Fruit fly (Drosophila melanogaster): ENCODE results near the gene AkhR.

AkhR gene

DNA sequence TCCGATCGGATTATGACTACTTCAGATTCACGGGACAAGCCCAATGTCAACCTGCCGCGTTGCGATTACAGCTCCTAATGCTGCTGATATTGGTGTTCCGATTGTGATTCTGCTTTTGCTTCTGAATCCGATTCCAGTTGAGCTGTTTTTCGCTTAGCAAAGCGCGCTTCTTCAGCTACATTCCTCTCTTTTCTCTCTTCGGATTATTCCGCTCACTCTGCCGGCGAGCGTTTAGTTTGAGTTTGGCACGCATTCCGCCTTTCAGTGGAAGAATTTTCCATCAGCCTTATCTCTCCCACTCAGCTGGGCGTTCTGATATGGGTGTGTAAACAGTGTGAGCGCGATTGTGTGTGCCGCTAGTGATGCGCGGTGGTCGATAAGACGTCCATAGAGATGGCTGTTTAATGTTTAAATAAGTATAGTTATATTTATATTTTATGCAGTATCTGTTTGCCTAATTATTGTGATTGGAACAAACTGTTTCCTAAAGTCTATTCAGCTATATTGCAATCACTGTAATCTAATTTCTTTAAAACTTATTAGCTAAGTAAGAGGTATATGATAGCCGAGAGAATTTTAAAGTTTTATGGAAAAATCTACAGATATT, 48.2 kb downstream of the AkhR start, which contains the start of gene Galt (continued):
- TF ChIP-seq Hsf (GFP tag; optimal IDR thresholded peaks at IDR 0.05) (no peak), CG11504 (tag; optimal IDR thresholded peaks at IDR 0.05) (no peak), btn (GFP tag; optimal IDR thresholded peaks at IDR 0.05) (no peak), nau (GFP tag; optimal IDR thresholded peaks at IDR 0.05) (no peak), CG12769 (tag; optimal IDR thresholded peaks at IDR 0.05) (no peak), CG2116 (GFP tag; optimal IDR thresholded peaks at IDR 0.05) (peak; percentile 33), NC2α (GFP tag; optimal IDR thresholded peaks at IDR 0.05) (no peak), Nf-YB (GFP tag; optimal IDR thresholded peaks at IDR 0.05) (peak; percentile 14), chif (GFP tag; optimal IDR thresholded peaks at IDR 0.05) (no peak), CG2120 (GFP tag; optimal IDR thresholded peaks at IDR 0.05) (peak; percentile 59), ara (GFP tag; IDR thresholded peaks at IDR 0.05) (no peak), bbx (GFP tag; IDR thresholded peaks at IDR 0.05; ENCODE audit: partially characterized antibody) (peak; percentile 47; the same call in 1 of the 2 replicates), CG9932 (GFP tag; IDR thresholded peaks at IDR 0.05) (peak; percentile 47), eyg (GFP tag; optimal IDR thresholded peaks at IDR 0.05) (no peak), psq (GFP tag; optimal IDR thresholded peaks at IDR 0.05) (peak; percentile 11), Ets65A (GFP tag) (peak; percentile 82), gsb-n (tag; optimal IDR thresholded peaks at IDR 0.05) (peak; percentile 19), CG3281 (GFP tag; optimal IDR thresholded peaks at IDR 0.05) (peak; percentile 44), CG4707 (GFP tag; optimal IDR thresholded peaks at IDR 0.05) (peak; percentile 2), Stat92E (GFP tag; optimal IDR thresholded peaks at IDR 0.05) (no peak), D19A (tag; optimal IDR thresholded peaks at IDR 0.05) (no peak), CG4282 (GFP tag; optimal IDR thresholded peaks at IDR 0.05) (no peak), CG9817 (tag; optimal IDR thresholded peaks at IDR 0.05) (peak; percentile 31), Vsx1 (GFP tag; optimal IDR thresholded peaks at IDR 0.05) (no peak), lmd (GFP tag; IDR thresholded peaks at IDR 0.05) (no peak), D (optimal IDR thresholded peaks at IDR 0.05) (no peak), D (GFP tag; optimal IDR thresholded peaks at IDR 0.05) (peak; percentile 27), Meics (GFP tag; optimal IDR thresholded peaks at IDR 0.05) (peak; percentile 26), CG8290 (GFP tag; optimal IDR thresholded peaks at IDR 0.05) (no peak), CG8290 (tag; optimal IDR thresholded peaks at IDR 0.05) (peak in 1 of 2 experiments; percentile 33), mam (GFP tag; optimal IDR thresholded peaks at IDR 0.05) (no peak), HmgD (GFP tag; optimal IDR thresholded peaks at IDR 0.05) (no peak), trem (tag; optimal IDR thresholded peaks at IDR 0.05) (peak; percentile 19), CG8478 (optimal IDR thresholded peaks at IDR 0.05) (no peak), gro (GFP tag; optimal IDR thresholded peaks at IDR 0.05) (no peak), E2f1 (GFP tag; IDR thresholded peaks at IDR 0.05) (no peak), mirr (GFP tag; optimal IDR thresholded peaks at IDR 0.05) (peak; percentile 54), onecut (GFP tag; IDR thresholded peaks at IDR 0.05) (peak; percentile 28), Scr (GFP tag; IDR thresholded peaks at IDR 0.05; ENCODE audit: partially characterized antibody) (peak; percentile 77), chinmo (GFP tag; IDR thresholded peaks at IDR 0.05; ENCODE audit: partially characterized antibody) (peak; percentile 90; the same call in 3 of the 4 replicates), CG31388 (GFP tag; optimal IDR thresholded peaks at IDR 0.05) (no peak), jumu (GFP tag; optimal IDR thresholded peaks at IDR 0.05) (no peak), CG11398 (GFP tag; optimal IDR thresholded peaks at IDR 0.05) (no peak), grau (tag; optimal IDR thresholded peaks at IDR 0.05) (peak; percentile 50), Hr78 (GFP tag; optimal IDR thresholded peaks at IDR 0.05) (peak in 1 of 2 experiments; percentile 18), CG13424 (tag; optimal IDR thresholded peaks at IDR 0.05) (peak; percentile 46), CG5245 (GFP tag; optimal IDR thresholded peaks at IDR 0.05) (no peak), Bdp1 (GFP tag; optimal IDR thresholded peaks at IDR 0.05) (no peak), gce (GFP tag; IDR thresholded peaks at IDR 0.05) (no peak), Hr3 (GFP tag; optimal IDR thresholded peaks at IDR 0.05) (peak; percentile 5), fd102C (GFP tag; optimal IDR thresholded peaks at IDR 0.05) (no peak)

All from whole organism, embryonic.